In genomic region chr3R:10875515-10876434, dm6 we compare ENCODE assay signal across 1 fruit fly cellular context.
TF ChIP-seq lines count a peak whose summit lies in the region.

Sodh2 (plus strand) TSS chr3R:10876384.

TF ChIP-seq in whole organism, embryonic, 481 proteins besides CTCF, POLR2A, EP300 and RAD21 (continued from another document and continues in another):
- peak; percentile 85 for TF ChIP-seq zfh2 (GFP tag; optimal IDR thresholded peaks at IDR 0.05; lab: Kevin White, UChicago)
- TF ChIP-seq CG14050 (GFP tag; IDR thresholded peaks at IDR 0.05; lab: Robert Waterston, UW), result peak; percentile 32
- no peak for TF ChIP-seq dm (GFP tag; optimal IDR thresholded peaks at IDR 0.05; lab: Kevin White, UChicago)
- TF ChIP-seq hkb (optimal IDR thresholded peaks at IDR 0.05; lab: Kevin White, UChicago), result no peak
- peak; percentile 76 for TF ChIP-seq hkb (GFP tag; IDR thresholded peaks at IDR 0.05; lab: Robert Waterston, UW)
- peak; percentile 18 for TF ChIP-seq kni (GFP tag; optimal IDR thresholded peaks at IDR 0.05; lab: Kevin White, UChicago)
- TF ChIP-seq Deaf1 (tag; optimal IDR thresholded peaks at IDR 0.05; lab: Kevin White, UChicago), result peak; percentile 67
- peak; percentile 46 for TF ChIP-seq disco-r (GFP tag; optimal IDR thresholded peaks at IDR 0.05; lab: Kevin White, UChicago)
- TF ChIP-seq nmo (GFP tag; optimal IDR thresholded peaks at IDR 0.05; lab: Kevin White, UChicago), result peak; percentile 61
- peak; percentile 35 for TF ChIP-seq tin (GFP tag; optimal IDR thresholded peaks at IDR 0.05; lab: Kevin White, UChicago)
- TF ChIP-seq cato (GFP tag; optimal IDR thresholded peaks at IDR 0.05; lab: Kevin White, UChicago; ENCODE audit: borderline replicate concordance), result no peak
- no peak for TF ChIP-seq ro (GFP tag; IDR thresholded peaks at IDR 0.05; lab: Robert Waterston, UW)
- TF ChIP-seq CG4404 (GFP tag; IDR thresholded peaks at IDR 0.05; lab: Robert Waterston, UW), result peak; percentile 37; the same call in 1 of the 2 replicates
- TF ChIP-seq seq (GFP tag; IDR thresholded peaks at IDR 0.05; lab: Robert Waterston, UW), result peak; percentile 74
- TF ChIP-seq Pdp1 (GFP tag; optimal IDR thresholded peaks at IDR 0.05; lab: Kevin White, UChicago), result peak; percentile 30 to 59
- TF ChIP-seq Ada2b (GFP tag; IDR thresholded peaks at IDR 0.05; lab: Robert Waterston, UW), result peak; percentile 70
- peak; percentile 47; the same call in 1 of the 3 replicates for TF ChIP-seq Optix (GFP tag; IDR thresholded peaks at IDR 0.05; lab: Robert Waterston, UW)
- 0 out of 3 replicates have a peak, but pooled peaks have one; percentile 38 for TF ChIP-seq z (GFP tag; IDR thresholded peaks at IDR 0.05; lab: Robert Waterston, UW)
- peak; percentile 63 for TF ChIP-seq CG13775 (GFP tag; optimal IDR thresholded peaks at IDR 0.05; lab: Kevin White, UChicago)
- no peak for TF ChIP-seq Doc3 (GFP tag; IDR thresholded peaks at IDR 0.05; lab: Robert Waterston, UW; ENCODE audit: partially characterized antibody)
- TF ChIP-seq sna (GFP tag; IDR thresholded peaks at IDR 0.05; lab: Robert Waterston, UW; ENCODE audit: partially characterized antibody), result no peak
- no peak for TF ChIP-seq knrl (GFP tag; IDR thresholded peaks at IDR 0.05; lab: Robert Waterston, UW; ENCODE audit: partially characterized antibody)
- TF ChIP-seq CG7745 (tag; optimal IDR thresholded peaks at IDR 0.05; lab: Kevin White, UChicago), result no peak
- peak; percentile 25 for TF ChIP-seq CG5245 (GFP tag; optimal IDR thresholded peaks at IDR 0.05; lab: Kevin White, UChicago)
- TF ChIP-seq CG17385 (GFP tag; optimal IDR thresholded peaks at IDR 0.05; lab: Kevin White, UChicago), result peak; percentile 71
- TF ChIP-seq CG1024 (GFP tag; IDR thresholded peaks at IDR 0.05; lab: Robert Waterston, UW), result 0 out of 2 replicates have a peak, but pooled peaks have one; percentile 38
- TF ChIP-seq HLH4C (GFP tag; IDR thresholded peaks at IDR 0.05; lab: Robert Waterston, UW; ENCODE audit: partially characterized antibody), result no peak
- TF ChIP-seq Sry-δ (GFP tag; optimal IDR thresholded peaks at IDR 0.05; lab: Kevin White, UChicago), result no peak
- peak; percentile 68 for TF ChIP-seq Aef1 (GFP tag; IDR thresholded peaks at IDR 0.05; lab: Robert Waterston, UW)
- TF ChIP-seq bigmax (GFP tag; optimal IDR thresholded peaks at IDR 0.05; lab: Kevin White, UChicago), result peak; percentile 13
- peak; percentile 57; the same call in 2 of the 3 replicates for TF ChIP-seq ase (GFP tag; IDR thresholded peaks at IDR 0.05; lab: Robert Waterston, UW)
- 0 out of 2 replicates have a peak, but pooled peaks have one; percentile 13 for TF ChIP-seq ssp (GFP tag; IDR thresholded peaks at IDR 0.05; lab: Robert Waterston, UW)
- TF ChIP-seq CG17612 (GFP tag; IDR thresholded peaks at IDR 0.05; lab: Robert Waterston, UW), result peak; percentile 65
- no peak for TF ChIP-seq hb (GFP tag; IDR thresholded peaks at IDR 0.05; lab: Robert Waterston, UW; ENCODE audit: partially characterized antibody)
- 0 out of 2 replicates have a peak, but pooled peaks have one; percentile 15 for TF ChIP-seq unc-4 (GFP tag; IDR thresholded peaks at IDR 0.05; lab: Robert Waterston, UW; ENCODE audit: partially characterized antibody)
- TF ChIP-seq gsb (GFP tag; IDR thresholded peaks at IDR 0.05; lab: Robert Waterston, UW), result peak; percentile 74
- TF ChIP-seq CG3838 (GFP tag; optimal IDR thresholded peaks at IDR 0.05; lab: Kevin White, UChicago), result peak; percentile 33
- peak; percentile 46; the same call in 1 of the 2 replicates for TF ChIP-seq CG7372 (GFP tag; IDR thresholded peaks at IDR 0.05; lab: Robert Waterston, UW)
- no peak for TF ChIP-seq mld (GFP tag; IDR thresholded peaks at IDR 0.05; lab: Robert Waterston, UW; ENCODE audit: partially characterized antibody)
- TF ChIP-seq CG1832 (GFP tag; optimal IDR thresholded peaks at IDR 0.05; lab: Kevin White, UChicago), result no peak
- TF ChIP-seq CG8089 (GFP tag; optimal IDR thresholded peaks at IDR 0.05; lab: Kevin White, UChicago), result peak; percentile 29
- no peak for TF ChIP-seq MESR4 (GFP tag; optimal IDR thresholded peaks at IDR 0.05; lab: Kevin White, UChicago)
- TF ChIP-seq Xrp1 (GFP tag; IDR thresholded peaks at IDR 0.05; lab: Robert Waterston, UW), result peak; percentile 54
- TF ChIP-seq esg (GFP tag; conservative IDR thresholded peaks at IDR 0.05; lab: Robert Waterston, UW), result peak; percentile 46
- peak; percentile 37 for TF ChIP-seq CG13624 (GFP tag; optimal IDR thresholded peaks at IDR 0.05; lab: Kevin White, UChicago)
- peak; percentile 90 for TF ChIP-seq scrt (GFP tag; optimal IDR thresholded peaks at IDR 0.05; lab: Kevin White, UChicago)
- TF ChIP-seq Elba2 (GFP tag; optimal IDR thresholded peaks at IDR 0.05; lab: Kevin White, UChicago), result no peak
- peak; percentile 61 for TF ChIP-seq H15 (GFP tag; IDR thresholded peaks at IDR 0.05; lab: Robert Waterston, UW)
- peak; percentile 85 for TF ChIP-seq rib (GFP tag; IDR thresholded peaks at IDR 0.05; lab: Robert Waterston, UW)
- TF ChIP-seq tx (GFP tag; optimal IDR thresholded peaks at IDR 0.05; lab: Kevin White, UChicago), result peak; percentile 43
- peak; percentile 14 for TF ChIP-seq cg (GFP tag; optimal IDR thresholded peaks at IDR 0.05; lab: Kevin White, UChicago)
- peak; percentile 55 for TF ChIP-seq nom (GFP tag; optimal IDR thresholded peaks at IDR 0.05; lab: Kevin White, UChicago)
- no peak for TF ChIP-seq hbn (GFP tag; IDR thresholded peaks at IDR 0.05; lab: Robert Waterston, UW; ENCODE audit: partially characterized antibody)
- TF ChIP-seq CG16779 (GFP tag; IDR thresholded peaks at IDR 0.05; lab: Robert Waterston, UW), result peak; percentile 81
- peak; percentile 45 for TF ChIP-seq fu2 (GFP tag; optimal IDR thresholded peaks at IDR 0.05; lab: Kevin White, UChicago)
- peak; percentile 43 for TF ChIP-seq ewg (GFP tag; optimal IDR thresholded peaks at IDR 0.05; lab: Kevin White, UChicago)
- peak in 1 of 2 experiments; percentile 44 for TF ChIP-seq Hr78 (GFP tag; optimal IDR thresholded peaks at IDR 0.05; lab: Kevin White, UChicago)
- TF ChIP-seq CG14667 (GFP tag; IDR thresholded peaks at IDR 0.05; lab: Robert Waterston, UW), result peak; percentile 53
- peak; percentile 89 for TF ChIP-seq CG2678 (tag; optimal IDR thresholded peaks at IDR 0.05; lab: Kevin White, UChicago)
- no peak for TF ChIP-seq crol (GFP tag; IDR thresholded peaks at IDR 0.05; lab: Robert Waterston, UW)
- TF ChIP-seq Eip74EF (GFP tag; optimal IDR thresholded peaks at IDR 0.05; lab: Kevin White, UChicago), result peak in 1 of 2 experiments; percentile 81
- peak; percentile 34 for TF ChIP-seq crc (GFP tag; optimal IDR thresholded peaks at IDR 0.05; lab: Kevin White, UChicago)
- TF ChIP-seq slou (GFP tag; optimal IDR thresholded peaks at IDR 0.05; lab: Kevin White, UChicago), result peak; percentile 16
- peak; percentile 68 for TF ChIP-seq onecut (GFP tag; IDR thresholded peaks at IDR 0.05; lab: Robert Waterston, UW)
- peak; percentile 79 for TF ChIP-seq dysf (GFP tag; IDR thresholded peaks at IDR 0.05; lab: Robert Waterston, UW)
- TF ChIP-seq CG3407 (GFP tag; optimal IDR thresholded peaks at IDR 0.05; lab: Kevin White, UChicago), result peak; percentile 74
- TF ChIP-seq Ptx1 (GFP tag; IDR thresholded peaks at IDR 0.05; lab: Robert Waterston, UW), result peak; percentile 76
- TF ChIP-seq luna (GFP tag; optimal IDR thresholded peaks at IDR 0.05; lab: Kevin White, UChicago), result peak; percentile 39
- TF ChIP-seq ato (GFP tag; IDR thresholded peaks at IDR 0.05; lab: Robert Waterston, UW; ENCODE audit: partially characterized antibody), result no peak
- TF ChIP-seq CG17829 (tag; optimal IDR thresholded peaks at IDR 0.05; lab: Kevin White, UChicago), result peak; percentile 83
- TF ChIP-seq CG1792 (GFP tag; optimal IDR thresholded peaks at IDR 0.05; lab: Kevin White, UChicago), result peak; percentile 68
- no peak for TF ChIP-seq gt (GFP tag; IDR thresholded peaks at IDR 0.05; lab: Robert Waterston, UW)
- no peak for TF ChIP-seq zen (tag; optimal IDR thresholded peaks at IDR 0.05; lab: Kevin White, UChicago)
- TF ChIP-seq sim (GFP tag; IDR thresholded peaks at IDR 0.05; lab: Robert Waterston, UW), result no peak; the same call in 1 of the 2 replicates
- TF ChIP-seq CG1647 (GFP tag; optimal IDR thresholded peaks at IDR 0.05; lab: Kevin White, UChicago), result peak; percentile 45
- TF ChIP-seq CG30403 (GFP tag; optimal IDR thresholded peaks at IDR 0.05; lab: Kevin White, UChicago), result peak; percentile 61
- TF ChIP-seq Spps (tag; optimal IDR thresholded peaks at IDR 0.05; lab: Kevin White, UChicago), result peak; percentile 39
- TF ChIP-seq Meics (GFP tag; optimal IDR thresholded peaks at IDR 0.05; lab: Kevin White, UChicago), result peak; percentile 89
- TF ChIP-seq wdn (GFP tag; IDR thresholded peaks at IDR 0.05; lab: Robert Waterston, UW), result peak; percentile 77; the same call in 1 of the 2 replicates
- TF ChIP-seq Fer1 (GFP tag; optimal IDR thresholded peaks at IDR 0.05; lab: Kevin White, UChicago), result peak; percentile 92
- TF ChIP-seq jigr1 (GFP tag; IDR thresholded peaks at IDR 0.05; lab: Robert Waterston, UW), result no peak
- no peak for TF ChIP-seq Ravus (GFP tag; IDR thresholded peaks at IDR 0.05; lab: Robert Waterston, UW)
- TF ChIP-seq Stat92E (GFP tag; optimal IDR thresholded peaks at IDR 0.05; lab: Kevin White, UChicago), result no peak
- TF ChIP-seq CG18619 (GFP tag; optimal IDR thresholded peaks at IDR 0.05; lab: Kevin White, UChicago), result peak; percentile 81
- peak; percentile 53 for TF ChIP-seq CG8944 (GFP tag; optimal IDR thresholded peaks at IDR 0.05; lab: Kevin White, UChicago)
- TF ChIP-seq da (GFP tag; optimal IDR thresholded peaks at IDR 0.05; lab: Kevin White, UChicago), result no peak
- TF ChIP-seq CG4854 (GFP tag; optimal IDR thresholded peaks at IDR 0.05; lab: Kevin White, UChicago), result peak; percentile 44
- 0 out of 2 replicates have a peak, but pooled peaks have one; percentile 44 for TF ChIP-seq E2f2 (GFP tag; IDR thresholded peaks at IDR 0.05; lab: Robert Waterston, UW)
- TF ChIP-seq HLHmδ (GFP tag; optimal IDR thresholded peaks at IDR 0.05; lab: Kevin White, UChicago), result peak; percentile 89
- TF ChIP-seq B-H2 (GFP tag; optimal IDR thresholded peaks at IDR 0.05; lab: Kevin White, UChicago), result peak; percentile 85
- peak; percentile 72 for TF ChIP-seq CG13894 (tag; optimal IDR thresholded peaks at IDR 0.05; lab: Kevin White, UChicago)
- TF ChIP-seq CG14860 (GFP tag; IDR thresholded peaks at IDR 0.05; lab: Robert Waterston, UW; ENCODE audit: partially characterized antibody), result no peak
- no peak for TF ChIP-seq lov (optimal IDR thresholded peaks at IDR 0.05; lab: Kevin White, UChicago)
- TF ChIP-seq lov (GFP tag; IDR thresholded peaks at IDR 0.05; lab: Robert Waterston, UW), result peak; percentile 5; the same call in 1 of the 3 replicates
- no peak for TF ChIP-seq Bgb (GFP tag; IDR thresholded peaks at IDR 0.05; lab: Robert Waterston, UW; ENCODE audit: partially characterized antibody)
- TF ChIP-seq Doc2 (GFP tag; IDR thresholded peaks at IDR 0.05; lab: Robert Waterston, UW), result no peak
- TF ChIP-seq CG2875 (GFP tag; optimal IDR thresholded peaks at IDR 0.05; lab: Kevin White, UChicago), result peak; percentile 63
- no peak for TF ChIP-seq NC2β (GFP tag; optimal IDR thresholded peaks at IDR 0.05; lab: Kevin White, UChicago)
- TF ChIP-seq vvl (GFP tag; IDR thresholded peaks at IDR 0.05; lab: Robert Waterston, UW), result peak; percentile 79
- peak; percentile 30 for TF ChIP-seq CG18476 (GFP tag; optimal IDR thresholded peaks at IDR 0.05; lab: Kevin White, UChicago)
- TF ChIP-seq al (GFP tag; IDR thresholded peaks at IDR 0.05; lab: Robert Waterston, UW), result peak; percentile 62
- TF ChIP-seq CG17802 (tag; optimal IDR thresholded peaks at IDR 0.05; lab: Kevin White, UChicago), result peak; percentile 33
- TF ChIP-seq Dip2 (GFP tag; IDR thresholded peaks at IDR 0.05; lab: Robert Waterston, UW), result no peak
- peak; percentile 45 for TF ChIP-seq Oli (tag; optimal IDR thresholded peaks at IDR 0.05; lab: Kevin White, UChicago)
- TF ChIP-seq Sry-β (GFP tag; optimal IDR thresholded peaks at IDR 0.05; lab: Kevin White, UChicago), result peak; percentile 44
- TF ChIP-seq CG11093 (GFP tag; IDR thresholded peaks at IDR 0.05; lab: Robert Waterston, UW), result peak; percentile 52; the same call in 1 of the 3 replicates
- peak; percentile 22 for TF ChIP-seq bab2 (GFP tag; optimal IDR thresholded peaks at IDR 0.05; lab: Kevin White, UChicago)
- peak; percentile 73; the same call in 2 of the 4 replicates for TF ChIP-seq Gug (GFP tag; IDR thresholded peaks at IDR 0.05; lab: Robert Waterston, UW)
- peak; percentile 59 for TF ChIP-seq CG15601 (tag; optimal IDR thresholded peaks at IDR 0.05; lab: Kevin White, UChicago)
- peak; percentile 71 for TF ChIP-seq CG14014 (GFP tag; IDR thresholded peaks at IDR 0.05; lab: Robert Waterston, UW)
- peak; percentile 47; the same call in 1 of the 2 replicates for TF ChIP-seq MBD-R2 (GFP tag; IDR thresholded peaks at IDR 0.05; lab: Robert Waterston, UW)
- TF ChIP-seq CG1529 (GFP tag; optimal IDR thresholded peaks at IDR 0.05; lab: Kevin White, UChicago), result peak; percentile 66
- TF ChIP-seq CG3995 (GFP tag; optimal IDR thresholded peaks at IDR 0.05; lab: Kevin White, UChicago), result peak; percentile 6
- TF ChIP-seq CG2199 (GFP tag; IDR thresholded peaks at IDR 0.05; lab: Robert Waterston, UW), result no peak
- no peak for TF ChIP-seq CG17186 (GFP tag; optimal IDR thresholded peaks at IDR 0.05; lab: Kevin White, UChicago)
- peak; percentile 86 for TF ChIP-seq CG9932 (GFP tag; IDR thresholded peaks at IDR 0.05; lab: Robert Waterston, UW)
- peak; percentile 85 for TF ChIP-seq wek (GFP tag; optimal IDR thresholded peaks at IDR 0.05; lab: Kevin White, UChicago)
- peak; percentile 30 for TF ChIP-seq grn (GFP tag; optimal IDR thresholded peaks at IDR 0.05; lab: Kevin White, UChicago)
- peak; percentile 5 for TF ChIP-seq twi (tag; optimal IDR thresholded peaks at IDR 0.05; lab: Kevin White, UChicago)
- TF ChIP-seq CG3281 (GFP tag; optimal IDR thresholded peaks at IDR 0.05; lab: Kevin White, UChicago), result peak; percentile 90
- peak; percentile 17 for TF ChIP-seq CG4617 (GFP tag; optimal IDR thresholded peaks at IDR 0.05; lab: Kevin White, UChicago; ENCODE audit: borderline replicate concordance)
- TF ChIP-seq lola (GFP tag; optimal IDR thresholded peaks at IDR 0.05; lab: Kevin White, UChicago), result peak in 1 of 3 experiments; percentile 43
- 0 out of 2 replicates have a peak, but pooled peaks have one; percentile 38 for TF ChIP-seq klu (GFP tag; IDR thresholded peaks at IDR 0.05; lab: Robert Waterston, UW)
- TF ChIP-seq Rx (GFP tag; IDR thresholded peaks at IDR 0.05; lab: Robert Waterston, UW), result no peak
- TF ChIP-seq Oaz (GFP tag; IDR thresholded peaks at IDR 0.05; lab: Robert Waterston, UW), result 0 out of 2 replicates have a peak, but pooled peaks have one; percentile 25
- no peak for TF ChIP-seq pita (GFP tag; optimal IDR thresholded peaks at IDR 0.05; lab: Kevin White, UChicago)
- TF ChIP-seq CG18011 (GFP tag; optimal IDR thresholded peaks at IDR 0.05; lab: Kevin White, UChicago), result peak; percentile 57
